Worm (Caenorhabditis elegans): Measurements from ENCODE around the gene C07E3.3.

ce11 chrII:10349915-10350314 is 7.4 kb downstream of the C07E3.3 start, which contains the start of gene stip-1:
- no peak for TF ChIP-seq elt-1 (tag; optimal IDR thresholded peaks at IDR 0.05)
- TF ChIP-seq ztf-4 (tag; optimal IDR thresholded peaks at IDR 0.05) = no peak
- TF ChIP-seq nhr-77 (tag; optimal IDR thresholded peaks at IDR 0.05) = no peak
- no peak for TF ChIP-seq unc-55 (GFP tag; optimal IDR thresholded peaks at IDR 0.05)
- TF ChIP-seq ZK546.5 (tag; optimal IDR thresholded peaks at IDR 0.05) = no peak
- no peak for TF ChIP-seq ceh-82 (tag; optimal IDR thresholded peaks at IDR 0.05)
- no peak for TF ChIP-seq aly-2 (tag; optimal IDR thresholded peaks at IDR 0.05)
- TF ChIP-seq nhr-25 (tag; optimal IDR thresholded peaks at IDR 0.05) = no peak
- TF ChIP-seq lin-11 (tag; optimal IDR thresholded peaks at IDR 0.05) = no peak
- no peak for TF ChIP-seq unc-62 (GFP tag; optimal IDR thresholded peaks at IDR 0.05)
- no peak for TF ChIP-seq mbf-1 (tag; optimal IDR thresholded peaks at IDR 0.05)
- TF ChIP-seq C34F6.9 (tag; optimal IDR thresholded peaks at IDR 0.05) = no peak
- no peak for TF ChIP-seq snpc-4 (tag; optimal IDR thresholded peaks at IDR 0.05)
